Fruit fly (Drosophila melanogaster) whole organism, prepupa: Measurements from ENCODE around the gene CG14034.

Experiments used
- Blimp-1 ChIP-seq: fragments of 200-800 bp; sonication (Bioruptor generic); optimal IDR thresholded peaks from 3 replicates; lab custom pipeline; 2017; ENCODE audit warnings: missing biosample characterization, missing genetic modification characterization, mild to moderate bottlenecking, moderate library complexity, missing genetic modification reagents
- CG10631 ChIP-seq: fragments of 200-800 bp; sonication (Bioruptor generic); optimal IDR thresholded peaks from 2 replicates; lab custom pipeline; 2016; ENCODE audit warnings: missing biosample characterization, missing genetic modification characterization
- CG10669 ChIP-seq: fragments of 200-800 bp; sonication (Bioruptor generic); optimal IDR thresholded peaks from 3 replicates; lab custom pipeline; 2018; ENCODE audit warnings: missing biosample characterization, mild to moderate bottlenecking, missing genetic modification characterization, moderate library complexity
- CG11294 ChIP-seq: fragments of 200-800 bp; sonication (Bioruptor generic); IDR thresholded peaks from 2 replicates; pipeline ENCODE4 v1.3.6; 2022; ENCODE audit warnings: missing biosample characterization, missing genetic modification characterization
- CG11762 ChIP-seq: fragments of 200-800 bp; sonication (Bioruptor generic); optimal IDR thresholded peaks from 3 replicates; lab custom pipeline; 2016; ENCODE audit warnings: missing biosample characterization, missing genetic modification characterization; ENCODE audit not compliant: insufficient read depth
- CG11902 ChIP-seq: fragments of 200-800 bp; sonication (Bioruptor generic); optimal IDR thresholded peaks from 3 replicates; lab custom pipeline; 2016; ENCODE audit warnings: missing biosample characterization, missing genetic modification characterization
- CG15336 ChIP-seq: fragments of 200-800 bp; sonication (Bioruptor generic); IDR thresholded peaks from 2 replicates; pipeline ENCODE4 v1.3.6; 2022; ENCODE audit warnings: missing biosample characterization, missing genetic modification characterization
- CG1621 ChIP-seq: fragments of 200-800 bp; sonication (Bioruptor generic); optimal IDR thresholded peaks from 3 replicates; lab custom pipeline; 2018; ENCODE audit warnings: missing biosample characterization, mild to moderate bottlenecking, missing genetic modification characterization
- CG16779 ChIP-seq: fragments of 200-800 bp; sonication (Bioruptor generic); optimal IDR thresholded peaks from 3 replicates; lab custom pipeline; 2017; ENCODE audit warnings: missing biosample characterization, mild to moderate bottlenecking, missing genetic modification characterization
- CG3032 ChIP-seq: fragments of 200-800 bp; optimal IDR thresholded peaks from 2 replicates; lab custom pipeline; 2019; ENCODE audit warnings: missing biosample characterization, mild to moderate bottlenecking, missing genetic modification characterization, moderate library complexity
- CG31627 ChIP-seq: fragments of 200-800 bp; sonication (Bioruptor generic); optimal IDR thresholded peaks from 3 replicates; lab custom pipeline; 2016; ENCODE audit warnings: missing biosample characterization, missing genetic modification characterization
- CG32006 ChIP-seq: fragments of 200-800 bp; sonication (Bioruptor generic); optimal IDR thresholded peaks from 3 replicates; lab custom pipeline; 2017; ENCODE audit warnings: missing biosample characterization, mild to moderate bottlenecking, missing genetic modification characterization
- CG34406 ChIP-seq: fragments of 200-800 bp; sonication (Bioruptor generic); optimal IDR thresholded peaks from 3 replicates; lab custom pipeline; 2016; ENCODE audit warnings: missing biosample characterization, missing genetic modification characterization
- CG4318 ChIP-seq: fragments of 200-800 bp; sonication (Bioruptor generic); optimal IDR thresholded peaks from 3 replicates; lab custom pipeline; 2017; ENCODE audit warnings: missing biosample characterization, mild to moderate bottlenecking, missing genetic modification characterization
- CG6163 ChIP-seq: fragments of 200-800 bp; sonication (Bioruptor generic); IDR thresholded peaks from 3 replicates; pipeline ENCODE4 v1.3.6; 2022; ENCODE audit warnings: missing biosample characterization, missing genetic modification characterization
- CG6276 ChIP-seq: fragments of 200-800 bp; sonication (Bioruptor generic); optimal IDR thresholded peaks from 2 replicates; lab custom pipeline; 2017; ENCODE audit warnings: missing biosample characterization, mild to moderate bottlenecking, missing genetic modification characterization
- CG6792 ChIP-seq: fragments of 200-800 bp; sonication (Bioruptor generic); optimal IDR thresholded peaks from 3 replicates; lab custom pipeline; 2016; ENCODE audit warnings: missing biosample characterization, missing genetic modification characterization
- CG6854 ChIP-seq: fragments of 200-800 bp; sonication (Bioruptor generic); optimal IDR thresholded peaks from 2 replicates; lab custom pipeline; 2017; ENCODE audit warnings: missing biosample characterization, mild to moderate bottlenecking, missing genetic modification characterization
- CG7368 ChIP-seq: fragments of 200-800 bp; sonication (Bioruptor generic); optimal IDR thresholded peaks from 3 replicates; lab custom pipeline; 2016; ENCODE audit warnings: missing biosample characterization, missing genetic modification characterization
- CG8119 ChIP-seq: fragments of 200-800 bp; sonication (Bioruptor generic); IDR thresholded peaks from 3 replicates; pipeline ENCODE4 v1.3.6; 2022; ENCODE audit warnings: missing biosample characterization, missing genetic modification characterization
- CG8319 ChIP-seq: fragments of 200-800 bp; sonication (Bioruptor generic); optimal IDR thresholded peaks from 3 replicates; lab custom pipeline; 2016; ENCODE audit warnings: missing biosample characterization, missing genetic modification characterization
- CG8632 ChIP-seq: fragments of 200-800 bp; sonication (Bioruptor generic); optimal IDR thresholded peaks from 3 replicates; lab custom pipeline; 2016; ENCODE audit warnings: missing biosample characterization, missing genetic modification characterization
- CG9139 ChIP-seq: fragments of 200-800 bp; sonication (Bioruptor generic); optimal IDR thresholded peaks from 3 replicates; lab custom pipeline; 2017; ENCODE audit warnings: missing biosample characterization, mild to moderate bottlenecking, missing genetic modification characterization
- Eip75B ChIP-seq: fragments of 200-800 bp; sonication (Bioruptor generic); optimal IDR thresholded peaks from 3 replicates; lab custom pipeline; 2016; ENCODE audit warnings: missing biosample characterization, missing genetic modification characterization
- Eip78C ChIP-seq: fragments of 200-800 bp; sonication (Bioruptor generic); peaks from one replicate; lab custom pipeline; 2016; ENCODE audit warnings: missing biosample characterization, missing genetic modification characterization
- Eip93F ChIP-seq: fragments of 200-800 bp; sonication (Bioruptor generic); optimal IDR thresholded peaks from 2 replicates; lab custom pipeline; 2016; ENCODE audit warnings: missing biosample characterization, mild to moderate bottlenecking, missing genetic modification characterization
- Ets21C ChIP-seq: fragments of 200-800 bp; sonication (Bioruptor generic); optimal IDR thresholded peaks from 3 replicates; lab custom pipeline; 2016; ENCODE audit warnings: missing biosample characterization, missing genetic modification characterization
- Gug ChIP-seq: fragments of 200-800 bp; sonication (Bioruptor generic); IDR thresholded peaks from 2 replicates; pipeline ENCODE4 v1.3.6; 2022; ENCODE audit warnings: missing biosample characterization, missing genetic modification characterization
- Hr39 ChIP-seq: fragments of 200-800 bp; sonication (Bioruptor generic); optimal IDR thresholded peaks from 2 replicates; lab custom pipeline; 2016; ENCODE audit warnings: missing biosample characterization, missing genetic modification characterization
- Met ChIP-seq: fragments of 200-800 bp; sonication (Bioruptor generic); optimal IDR thresholded peaks from 3 replicates; lab custom pipeline; 2016; ENCODE audit warnings: missing biosample characterization, missing genetic modification characterization
- OdsH ChIP-seq: fragments of 200-800 bp; sonication (Bioruptor generic); optimal IDR thresholded peaks from 3 replicates; lab custom pipeline; 2016; ENCODE audit warnings: missing biosample characterization, missing genetic modification characterization
- Smox ChIP-seq: fragments of 200-800 bp; sonication (Bioruptor generic); optimal IDR thresholded peaks from 3 replicates; lab custom pipeline; 2016; ENCODE audit warnings: missing biosample characterization, missing genetic modification characterization
- Sox102F ChIP-seq: fragments of 200-800 bp; sonication (Bioruptor generic); optimal IDR thresholded peaks from 2 replicates; lab custom pipeline; 2016; ENCODE audit warnings: missing biosample characterization, mild to moderate bottlenecking, missing genetic modification characterization
- Sox14 ChIP-seq: fragments of 200-800 bp; sonication (Bioruptor generic); optimal IDR thresholded peaks from 3 replicates; lab custom pipeline; 2016; ENCODE audit warnings: missing biosample characterization, missing genetic modification characterization
- Sox15 ChIP-seq: fragments of 200-800 bp; sonication (Bioruptor generic); optimal IDR thresholded peaks from 3 replicates; lab custom pipeline; 2016; ENCODE audit warnings: missing biosample characterization, missing genetic modification characterization
- achi ChIP-seq: fragments of 200-800 bp; sonication (Bioruptor generic); optimal IDR thresholded peaks from 3 replicates; lab custom pipeline; 2016; ENCODE audit warnings: missing biosample characterization, missing genetic modification characterization
- acj6 ChIP-seq: fragments of 200-800 bp; sonication (Bioruptor generic); optimal IDR thresholded peaks from 3 replicates; lab custom pipeline; 2016; ENCODE audit warnings: missing biosample characterization, missing genetic modification characterization
- cyc ChIP-seq: fragments of 200-800 bp; sonication (Bioruptor generic); optimal IDR thresholded peaks from 3 replicates; lab custom pipeline; 2016; ENCODE audit warnings: missing biosample characterization, missing genetic modification characterization
- dac ChIP-seq: fragments of 200-800 bp; sonication (Bioruptor generic); optimal IDR thresholded peaks from 2 replicates; lab custom pipeline; 2017; ENCODE audit warnings: missing biosample characterization, mild to moderate bottlenecking, missing genetic modification characterization
- dsx ChIP-seq: fragments of 200-800 bp; optimal IDR thresholded peaks from 3 replicates; lab custom pipeline; 2019; ENCODE audit warnings: missing biosample characterization, mild to moderate bottlenecking, missing genetic modification characterization, moderate library complexity; ENCODE audit not compliant: poor library complexity, severe bottlenecking
- eg ChIP-seq: fragments of 200-800 bp; sonication (Bioruptor generic); IDR thresholded peaks from 3 replicates; pipeline ENCODE4 v1.3.6; 2022; ENCODE audit warnings: missing biosample characterization, missing genetic modification characterization
- fd59A ChIP-seq: fragments of 200-800 bp; sonication (Bioruptor generic); optimal IDR thresholded peaks from 2 replicates; lab custom pipeline; 2017; ENCODE audit warnings: missing biosample characterization, mild to moderate bottlenecking, missing genetic modification characterization, missing genetic modification reagents
- fd85E ChIP-seq: fragments of 200-800 bp; sonication (Bioruptor generic); optimal IDR thresholded peaks from 3 replicates; lab custom pipeline; 2016; ENCODE audit warnings: missing biosample characterization, missing genetic modification characterization
- fkh ChIP-seq: fragments of 200-800 bp; sonication (Bioruptor generic); optimal IDR thresholded peaks from 3 replicates; lab custom pipeline; 2017; ENCODE audit warnings: missing biosample characterization, mild to moderate bottlenecking, missing genetic modification characterization, moderate library complexity
- lz ChIP-seq: fragments of 200-800 bp; sonication (Bioruptor generic); optimal IDR thresholded peaks from 3 replicates; lab custom pipeline; 2016; ENCODE audit warnings: missing biosample characterization, missing genetic modification characterization
- net ChIP-seq: fragments of 200-800 bp; sonication (Bioruptor generic); optimal IDR thresholded peaks from 3 replicates; lab custom pipeline; 2016; ENCODE audit warnings: missing biosample characterization, missing genetic modification characterization
- pdm3 ChIP-seq: fragments of 200-800 bp; sonication (Bioruptor generic); optimal IDR thresholded peaks from 3 replicates; lab custom pipeline; 2016; ENCODE audit warnings: missing biosample characterization, missing genetic modification characterization
- spab ChIP-seq: fragments of 200-800 bp; sonication (Bioruptor generic); optimal IDR thresholded peaks from 2 replicates; lab custom pipeline; 2017; ENCODE audit warnings: missing biosample characterization, mild to moderate bottlenecking, missing genetic modification characterization, missing genetic modification reagents
- ss ChIP-seq, 2 experiments: fragments of 200-800 bp; sonication (Bioruptor generic); optimal IDR thresholded peaks; 2 replicates in 1 of 2; 3 replicates in 1 of 2; lab custom pipeline; 2017 to 2018; ENCODE audit warnings: mild to moderate bottlenecking in 2 of 2, missing biosample characterization in 2 of 2, missing genetic modification characterization in 2 of 2, moderate library complexity in 1 of 2
- svp ChIP-seq: fragments of 200-800 bp; sonication (Bioruptor generic); peaks from one replicate; lab custom pipeline; 2016; ENCODE audit warnings: missing biosample characterization, missing genetic modification characterization
- topi ChIP-seq: fragments of 200-800 bp; sonication (Bioruptor generic); optimal IDR thresholded peaks from 3 replicates; lab custom pipeline; 2016; ENCODE audit warnings: missing biosample characterization, missing genetic modification characterization
- vri ChIP-seq: fragments of 200-800 bp; sonication (Bioruptor generic); optimal IDR thresholded peaks from 3 replicates; lab custom pipeline; 2016; ENCODE audit warnings: missing biosample characterization, mild to moderate bottlenecking, missing genetic modification characterization

CG14034 gene

dm6 chr2L:5237175-5237753, 20.9 kb upstream of the CG14034 start:
- no peak for TF ChIP-seq CG11294
- TF ChIP-seq CG34406 (GFP tag; lab: Kevin White, UChicago) = no peak
- TF ChIP-seq Eip93F = no peak
- TF ChIP-seq CG8119 (GFP tag; lab: Robert Waterston, UW) = peak; percentile 54; the same call in 2 of the 3 replicates
- peak; percentile 7 for TF ChIP-seq CG6276 (GFP tag; lab: Kevin White, UChicago)
- TF ChIP-seq Sox14 (GFP tag; lab: Kevin White, UChicago) = no peak
- TF ChIP-seq eg (GFP tag; lab: Robert Waterston, UW) = peak; percentile 72; the same call in 2 of the 3 replicates
- no peak for TF ChIP-seq Hr39
- TF ChIP-seq CG8319 (GFP tag; lab: Kevin White, UChicago) = peak; percentile 12
- TF ChIP-seq CG16779 = peak; percentile 50
- no peak for TF ChIP-seq CG31627 (GFP tag; lab: Kevin White, UChicago)
- TF ChIP-seq Blimp-1 (GFP tag; lab: Kevin White, UChicago) = no peak
- peak; percentile 30; the same call in 1 of the 3 replicates for TF ChIP-seq CG6163 (GFP tag; lab: Robert Waterston, UW)
- TF ChIP-seq Eip78C (GFP tag; lab: Kevin White, UChicago) = peak; percentile 53
- TF ChIP-seq Eip75B (GFP tag; lab: Kevin White, UChicago) = peak; percentile 39
- TF ChIP-seq fkh (GFP tag; lab: Kevin White, UChicago) = peak; percentile 8
- no peak for TF ChIP-seq CG3032
- peak; percentile 30 for TF ChIP-seq Met
- no peak for TF ChIP-seq lz (GFP tag; lab: Kevin White, UChicago)
- no peak for TF ChIP-seq spab (GFP tag; lab: Kevin White, UChicago)
- no peak for TF ChIP-seq CG11902
- peak; percentile 77 for TF ChIP-seq Sox102F (GFP tag; lab: Kevin White, UChicago)
- TF ChIP-seq dac = no peak
- no peak for TF ChIP-seq CG10631 (GFP tag; lab: Kevin White, UChicago)
- peak; percentile 36 for TF ChIP-seq fd85E (GFP tag; lab: Kevin White, UChicago)
- no peak for TF ChIP-seq CG4318
- peak; percentile 30 for TF ChIP-seq CG9139 (GFP tag; lab: Kevin White, UChicago)
- no peak for TF ChIP-seq Ets21C (GFP tag; lab: Kevin White, UChicago)
- peak; percentile 72 for TF ChIP-seq vri (GFP tag; lab: Kevin White, UChicago)
- peak; percentile 39 for TF ChIP-seq topi
- TF ChIP-seq pdm3 (GFP tag; lab: Kevin White, UChicago) = no peak
- peak; percentile 1 for TF ChIP-seq CG6792 (GFP tag; lab: Kevin White, UChicago)
- no peak for TF ChIP-seq Sox15
- TF ChIP-seq CG11762 (GFP tag; lab: Kevin White, UChicago) = no peak
- TF ChIP-seq CG15336 (GFP tag; lab: Robert Waterston, UW) = peak; percentile 65; the same call in 1 of the 2 replicates
- peak; percentile 14 for TF ChIP-seq CG8632 (GFP tag; lab: Kevin White, UChicago)
- TF ChIP-seq svp (GFP tag; lab: Kevin White, UChicago) = peak; percentile 52
- no peak for TF ChIP-seq Smox (GFP tag; lab: Kevin White, UChicago)
- peak; percentile 6 for TF ChIP-seq net
- TF ChIP-seq ss (GFP tag; optimal IDR thresholded peaks at IDR 0.05; lab: Kevin White, UChicago) = peak; percentile 64 to 95
- no peak for TF ChIP-seq cyc (GFP tag; lab: Kevin White, UChicago)
- no peak for TF ChIP-seq fd59A (GFP tag; lab: Kevin White, UChicago)
- no peak for TF ChIP-seq OdsH (GFP tag; lab: Kevin White, UChicago)
- no peak for TF ChIP-seq CG32006
- peak; percentile 29 for TF ChIP-seq dsx
- no peak for TF ChIP-seq CG1621 (tag; lab: Kevin White, UChicago)
- peak; percentile 28 for TF ChIP-seq CG7368 (GFP tag; lab: Kevin White, UChicago)
- no peak for TF ChIP-seq acj6 (GFP tag; lab: Kevin White, UChicago)
- TF ChIP-seq CG6854 (GFP tag; lab: Kevin White, UChicago) = peak; percentile 74
- TF ChIP-seq achi (GFP tag; lab: Kevin White, UChicago) = no peak
- peak; percentile 6 for TF ChIP-seq CG10669 (GFP tag; lab: Kevin White, UChicago)
- TF ChIP-seq Gug (GFP tag; lab: Robert Waterston, UW) = no peak
